Fruit fly (Drosophila melanogaster) whole organism, embryonic: ENCODE results near the gene Obp99c.
A peak's percentile ranks its signal among the peaks of the same experiment; 100 is the strongest.

Experiments
- Ada2b ChIP-seq: fragments of 200-800 bp; sonication (Bioruptor generic); IDR thresholded peaks from 2 replicates; pipeline ENCODE4 v1.3.6; 2022; ENCODE audit warnings: missing biosample characterization, missing genetic modification characterization
- Atf6 ChIP-seq: fragments of 200-800 bp; sonication (Bioruptor generic); IDR thresholded peaks from 2 replicates; pipeline ENCODE4 v1.3.6; 2022; ENCODE audit warnings: missing biosample characterization, missing genetic modification characterization
- BEAF-32 ChIP-seq: fragments of 200-800 bp; sonication (Bioruptor generic); optimal IDR thresholded peaks from 3 replicates; lab custom pipeline; 2017; ENCODE audit warnings: missing biosample characterization, missing genetic modification characterization, mild to moderate bottlenecking, moderate library complexity, missing genetic modification reagents
- CG13296 ChIP-seq: fragments of 200-800 bp; sonication (Bioruptor generic); optimal IDR thresholded peaks from 3 replicates; lab custom pipeline; 2018; ENCODE audit warnings: missing biosample characterization, mild to moderate bottlenecking, missing genetic modification characterization
- CG14965 ChIP-seq: fragments of 200-800 bp; sonication (Bioruptor generic); optimal IDR thresholded peaks from 2 replicates; lab custom pipeline; 2016; ENCODE audit warnings: missing biosample characterization, missing genetic modification characterization, borderline replicate concordance
- CG15479 ChIP-seq: fragments of 200-800 bp; sonication (Bioruptor generic); optimal IDR thresholded peaks from 3 replicates; lab custom pipeline; 2019; ENCODE audit warnings: missing biosample characterization, mild to moderate bottlenecking, missing genetic modification characterization, moderate library complexity
- CG15601 ChIP-seq: fragments of 200-800 bp; sonication (Bioruptor generic); optimal IDR thresholded peaks from 3 replicates; lab custom pipeline; 2019; ENCODE audit warnings: missing biosample characterization, mild to moderate bottlenecking, missing genetic modification characterization, moderate library complexity
- CG1602 ChIP-seq: fragments of 200-800 bp; sonication (Bioruptor generic); optimal IDR thresholded peaks from 3 replicates; lab custom pipeline; 2016; ENCODE audit warnings: missing biosample characterization, missing genetic modification characterization
- CG18011 ChIP-seq: fragments of 200-800 bp; sonication (Bioruptor generic); optimal IDR thresholded peaks from 2 replicates; lab custom pipeline; 2017; ENCODE audit warnings: missing biosample characterization, missing genetic modification characterization, mild to moderate bottlenecking, moderate library complexity, missing genotype
- CG2712 ChIP-seq: fragments of 200-800 bp; optimal IDR thresholded peaks from 3 replicates; lab custom pipeline; 2019; ENCODE audit warnings: missing biosample characterization, mild to moderate bottlenecking, missing genetic modification characterization, moderate library complexity
- CG31388 ChIP-seq: fragments of 200-800 bp; sonication (Bioruptor generic); optimal IDR thresholded peaks from 2 replicates; lab custom pipeline; 2016; ENCODE audit warnings: missing biosample characterization, missing genetic modification characterization
- CG31441 ChIP-seq: fragments of 200-800 bp; sonication (Bioruptor generic); IDR thresholded peaks from 2 replicates; pipeline ENCODE4 v1.3.6; 2022; ENCODE audit warnings: missing biosample characterization, missing genetic modification characterization
- CG32767 ChIP-seq: fragments of 200-800 bp; sonication (Bioruptor generic); IDR thresholded peaks from 2 replicates; pipeline ENCODE4 v1.3.6; 2022; ENCODE audit warnings: missing biosample characterization, missing genetic modification characterization
- CG3838 ChIP-seq: fragments of 200-800 bp; sonication (Bioruptor generic); optimal IDR thresholded peaks from 3 replicates; lab custom pipeline; 2016; ENCODE audit warnings: missing biosample characterization, missing genetic modification characterization
- CG4404 ChIP-seq: fragments of 200-800 bp; sonication (Bioruptor generic); IDR thresholded peaks from 2 replicates; pipeline ENCODE4 v1.3.6; 2022; ENCODE audit warnings: missing biosample characterization, missing genetic modification characterization
- CG4820 ChIP-seq: fragments of 200-800 bp; sonication (Bioruptor generic); optimal IDR thresholded peaks from 3 replicates; lab custom pipeline; 2016; ENCODE audit warnings: missing biosample characterization, missing genetic modification characterization
- CG6175 ChIP-seq: fragments of 200-800 bp; sonication (Bioruptor generic); IDR thresholded peaks from 3 replicates; pipeline ENCODE4 v1.3.6; 2022; ENCODE audit warnings: missing biosample characterization, missing genetic modification characterization
- CG8765 ChIP-seq: fragments of 200-800 bp; sonication (Bioruptor generic); IDR thresholded peaks from 2 replicates; pipeline ENCODE4 v1.3.6; 2022; ENCODE audit warnings: missing biosample characterization, missing genetic modification characterization
- CG9817 ChIP-seq: fragments of 200-800 bp; sonication (Bioruptor generic); optimal IDR thresholded peaks from 2 replicates; lab custom pipeline; 2018; ENCODE audit warnings: missing biosample characterization, mild to moderate bottlenecking, missing genetic modification characterization, moderate library complexity
- CoRest ChIP-seq: fragments of 200-800 bp; sonication (Bioruptor generic); optimal IDR thresholded peaks from 3 replicates; lab custom pipeline; 2018; ENCODE audit warnings: missing biosample characterization, mild to moderate bottlenecking, missing genetic modification characterization, moderate library complexity
- Deaf1 ChIP-seq: fragments of 200-800 bp; optimal IDR thresholded peaks from 3 replicates; lab custom pipeline; 2019; ENCODE audit warnings: missing biosample characterization, mild to moderate bottlenecking, missing genetic modification characterization, moderate library complexity
- Elba2 ChIP-seq: fragments of 200-800 bp; sonication (Bioruptor generic); optimal IDR thresholded peaks from 3 replicates; lab custom pipeline; 2016; ENCODE audit warnings: missing biosample characterization, missing genetic modification characterization
- Ets65A ChIP-seq: fragments of 200-800 bp; sonication (Bioruptor generic); peaks from one replicate; lab custom pipeline; 2016; ENCODE audit warnings: missing biosample characterization, missing genetic modification characterization
- Fer2 ChIP-seq: fragments of 200-800 bp; sonication (Bioruptor generic); optimal IDR thresholded peaks from 2 replicates; lab custom pipeline; 2018; ENCODE audit warnings: missing biosample characterization, mild to moderate bottlenecking, missing genetic modification characterization, moderate library complexity
- Lhr ChIP-seq: fragments of 200-800 bp; sonication (Bioruptor generic); optimal IDR thresholded peaks from 3 replicates; lab custom pipeline; 2017; ENCODE audit warnings: mild to moderate bottlenecking, missing biosample characterization, missing genetic modification reagents, missing genetic modification characterization
- Nf-YB ChIP-seq: fragments of 200-800 bp; sonication (Bioruptor generic); optimal IDR thresholded peaks from 3 replicates; lab custom pipeline; 2019; ENCODE audit warnings: missing biosample characterization, mild to moderate bottlenecking, missing genetic modification characterization, moderate library complexity
- Oli ChIP-seq: fragments of 200-800 bp; sonication (Bioruptor generic); optimal IDR thresholded peaks from 2 replicates; lab custom pipeline; 2018; ENCODE audit warnings: missing biosample characterization, mild to moderate bottlenecking, missing genetic modification characterization, moderate library complexity
- Six4 ChIP-seq: fragments of 200-800 bp; sonication (Bioruptor generic); optimal IDR thresholded peaks from 2 replicates; lab custom pipeline; 2016; ENCODE audit warnings: missing biosample characterization, missing genetic modification characterization
- Sox100B ChIP-seq: fragments of 200-800 bp; sonication (Bioruptor generic); optimal IDR thresholded peaks from 3 replicates; lab custom pipeline; 2018; ENCODE audit warnings: missing biosample characterization, mild to moderate bottlenecking, missing genetic modification characterization
- Sry-δ ChIP-seq: fragments of 200-800 bp; sonication (Bioruptor generic); optimal IDR thresholded peaks from 2 replicates; lab custom pipeline; 2016; ENCODE audit warnings: missing biosample characterization, missing genetic modification characterization
- Usf ChIP-seq: fragments of 200-800 bp; sonication (Bioruptor generic); optimal IDR thresholded peaks from 2 replicates; lab custom pipeline; 2017; ENCODE audit warnings: missing genotype, missing biosample characterization, missing genetic modification characterization
- btn ChIP-seq: fragments of 200-800 bp; sonication (Bioruptor generic); optimal IDR thresholded peaks from 2 replicates; lab custom pipeline; 2016; ENCODE audit warnings: missing biosample characterization, missing genetic modification characterization
- chn ChIP-seq: fragments of 200-800 bp; sonication (Bioruptor generic); optimal IDR thresholded peaks from 2 replicates; lab custom pipeline; 2016; ENCODE audit warnings: missing biosample characterization, missing genetic modification characterization
- croc ChIP-seq: fragments of 200-800 bp; sonication (Bioruptor generic); conservative IDR thresholded peaks from 3 replicates; pipeline ENCODE4 v1.3.6; 2022; ENCODE audit warnings: missing biosample characterization, missing genetic modification characterization
- dm ChIP-seq: fragments of 200-800 bp; sonication (Bioruptor generic); optimal IDR thresholded peaks from 3 replicates; lab custom pipeline; 2016; ENCODE audit warnings: missing biosample characterization, missing genetic modification characterization
- fd96Cb ChIP-seq: fragments of 200-800 bp; sonication (Bioruptor generic); optimal IDR thresholded peaks from 2 replicates; lab custom pipeline; 2018; ENCODE audit warnings: missing biosample characterization, mild to moderate bottlenecking, missing genetic modification characterization, moderate library complexity
- gro ChIP-seq: fragments of 200-800 bp; sonication (Bioruptor generic); optimal IDR thresholded peaks from 2 replicates; lab custom pipeline; 2016; ENCODE audit warnings: missing biosample characterization, missing genetic modification characterization
- hkb ChIP-seq, 2 experiments: fragments of 200-800 bp in 1 of 2; fragments of >200 bp in 1 of 2; sonication (Bioruptor generic) in 1 of 2; IDR thresholded peaks in 1 of 2; optimal IDR thresholded peaks in 1 of 2; 2 replicates each; pipeline versions ENCODE4 v1.3.6 to Lab custom; 2017 to 2022; ENCODE audit warnings: missing biosample characterization in 1 of 2, missing genetic modification characterization in 1 of 2
- hth ChIP-seq: fragments of >200 bp; optimal IDR thresholded peaks from 2 replicates; lab custom pipeline; 2017; ENCODE audit warnings: inconsistent platforms
- ind ChIP-seq: fragments of 200-800 bp; sonication (Bioruptor generic); optimal IDR thresholded peaks from 3 replicates; lab custom pipeline; 2016; ENCODE audit warnings: missing biosample characterization, missing genetic modification characterization
- inv ChIP-seq: fragments of 200-800 bp; sonication (Bioruptor generic); IDR thresholded peaks from 2 replicates; pipeline ENCODE4 v1.3.6; 2022; ENCODE audit warnings: missing biosample characterization, missing genetic modification characterization; ENCODE audit not compliant: partially characterized antibody
- ken ChIP-seq: fragments of 200-800 bp; sonication (Bioruptor generic); IDR thresholded peaks from 3 replicates; pipeline ENCODE4 v1.3.6; 2022; ENCODE audit warnings: missing biosample characterization, missing genetic modification characterization
- kni ChIP-seq: fragments of 200-800 bp; sonication (Bioruptor generic); optimal IDR thresholded peaks from 3 replicates; lab custom pipeline; 2017; ENCODE audit warnings: mild to moderate bottlenecking, missing biosample characterization, missing genetic modification reagents, missing genetic modification characterization
- mam ChIP-seq: fragments of 200-800 bp; sonication (Bioruptor generic); optimal IDR thresholded peaks from 3 replicates; lab custom pipeline; 2016; ENCODE audit warnings: missing biosample characterization, missing genetic modification characterization
- nau ChIP-seq: fragments of 200-800 bp; sonication (Bioruptor generic); optimal IDR thresholded peaks from 3 replicates; lab custom pipeline; 2017; ENCODE audit warnings: missing biosample characterization, mild to moderate bottlenecking, missing genetic modification characterization, missing genetic modification reagents
- pita ChIP-seq: fragments of 200-800 bp; sonication (Bioruptor generic); optimal IDR thresholded peaks from 2 replicates; lab custom pipeline; 2017; ENCODE audit warnings: missing biosample characterization, mild to moderate bottlenecking, missing genetic modification characterization
- prd ChIP-seq, 3 experiments: fragments of >200 bp in 2 of 3; fragments of 200-800 bp in 1 of 3; sonication (Bioruptor generic) in 1 of 3; optimal IDR thresholded peaks in 2 of 3; IDR thresholded peaks in 1 of 3; 2 replicates in 2 of 3; 3 replicates in 1 of 3; pipeline versions ENCODE4 v1.3.6 to Lab custom; 2017 to 2022; ENCODE audit warnings: missing biosample characterization in 1 of 3, missing genetic modification characterization in 1 of 3
- pum ChIP-seq: fragments of 200-800 bp; sonication (Bioruptor generic); optimal IDR thresholded peaks from 2 replicates; lab custom pipeline; 2016; ENCODE audit warnings: missing biosample characterization, missing genetic modification characterization
- rib ChIP-seq: fragments of 200-800 bp; sonication (Bioruptor generic); IDR thresholded peaks from 2 replicates; pipeline ENCODE4 v1.3.6; 2022; ENCODE audit warnings: missing biosample characterization, missing genetic modification characterization
- sim ChIP-seq: fragments of 200-800 bp; sonication (Bioruptor generic); IDR thresholded peaks from 2 replicates; pipeline ENCODE4 v1.3.6; 2022; ENCODE audit warnings: missing biosample characterization, missing genetic modification characterization
- yki ChIP-seq: fragments of >200 bp; optimal IDR thresholded peaks from 3 replicates; lab custom pipeline; 2018

The Obp99c gene

DNA sequence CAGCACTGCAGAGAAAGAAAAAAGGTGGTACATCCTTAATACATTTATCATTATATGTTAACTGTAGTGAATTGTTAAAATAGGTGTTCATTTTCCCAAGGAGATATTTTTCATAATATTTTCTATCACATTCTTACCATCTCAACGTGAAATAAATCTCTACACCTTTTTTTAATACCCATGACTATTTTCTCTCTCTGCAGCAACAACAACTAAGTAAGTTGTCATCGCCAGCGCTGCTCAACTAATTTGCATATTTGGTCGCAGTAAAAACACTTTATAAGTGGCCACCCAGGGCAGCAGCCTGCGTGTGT is 1.4 kb upstream of the Obp99c start (continued):
- TF ChIP-seq Elba2 (no peak), prd (optimal IDR thresholded peaks at IDR 0.05; lab: Kevin White, UChicago) (no peak), prd (GFP tag; IDR thresholded peaks at IDR 0.05; lab: Robert Waterston, UW) (peak; percentile 36; the same call in 1 of the 3 replicates), CG3838 (GFP tag; lab: Kevin White, UChicago) (no peak), CG31388 (GFP tag; lab: Kevin White, UChicago) (no peak), CG8765 (no peak), chn (GFP tag; lab: Kevin White, UChicago) (peak; percentile 12), CG13296 (GFP tag; lab: Kevin White, UChicago) (no peak), sim (0 out of 2 replicates have a peak, but pooled peaks have one; percentile 44), Ada2b (GFP tag; lab: Robert Waterston, UW) (peak; percentile 58), CG32767 (GFP tag; lab: Robert Waterston, UW) (peak; percentile 29; the same call in 1 of the 2 replicates), CG14965 (GFP tag; lab: Kevin White, UChicago) (no peak), croc (GFP tag; lab: Robert Waterston, UW) (peak; percentile 41; the same call in 1 of the 3 replicates), Usf (GFP tag; lab: Kevin White, UChicago) (no peak), kni (peak; percentile 9), BEAF-32 (GFP tag; lab: Kevin White, UChicago) (no peak), Deaf1 (no peak), CG15479 (no peak), CG2712 (tag; lab: Kevin White, UChicago) (peak; percentile 54), ken (no peak), btn (GFP tag; lab: Kevin White, UChicago) (no peak), yki (lab: Kevin White, UChicago) (no peak), rib (GFP tag; lab: Robert Waterston, UW) (no peak), CG4820 (GFP tag; lab: Kevin White, UChicago) (peak; percentile 24), inv (GFP tag; lab: Robert Waterston, UW) (no peak), Six4 (GFP tag; lab: Kevin White, UChicago) (peak; percentile 7), gro (no peak), Atf6 (no peak), pita (no peak), CG6175 (GFP tag; lab: Robert Waterston, UW) (no peak), CG15601 (tag; lab: Kevin White, UChicago) (peak; percentile 8), hth (lab: Kevin White, UChicago) (no peak), fd96Cb (peak; percentile 59), Fer2 (tag; lab: Kevin White, UChicago) (no peak), mam (GFP tag; lab: Kevin White, UChicago) (no peak), CG4404 (no peak), Ets65A (GFP tag; lab: Kevin White, UChicago) (no peak), Sox100B (peak; percentile 47), ind (peak; percentile 19), Oli (tag; lab: Kevin White, UChicago) (peak; percentile 53), Sry-δ (GFP tag; lab: Kevin White, UChicago) (no peak), CG18011 (GFP tag; lab: Kevin White, UChicago) (no peak), dm (GFP tag; lab: Kevin White, UChicago) (no peak), nau (GFP tag; lab: Kevin White, UChicago) (no peak), CG9817 (tag; lab: Kevin White, UChicago) (peak; percentile 22), CG1602 (GFP tag; lab: Kevin White, UChicago) (peak; percentile 26), pum (no peak), Nf-YB (GFP tag; lab: Kevin White, UChicago) (no peak), CoRest (tag; lab: Kevin White, UChicago) (peak; percentile 48), Lhr (GFP tag; lab: Kevin White, UChicago) (peak; percentile 2), CG31441 (peak; percentile 52; the same call in 1 of the 2 replicates), hkb (optimal IDR thresholded peaks at IDR 0.05; lab: Kevin White, UChicago) (no peak), hkb (GFP tag; IDR thresholded peaks at IDR 0.05; lab: Robert Waterston, UW) (peak; percentile 61)
